Fruit fly (Drosophila melanogaster) S2 (cell line): Measurements from ENCODE around the gene CG1703.

Experiments used
- CG8478 ChIP-seq: fragments of >200 bp; optimal IDR thresholded peaks from 2 replicates; lab custom pipeline; 2018
- CTCF ChIP-seq, 2 experiments: fragments of >200 bp; optimal IDR thresholded peaks; 2 replicates each; lab custom pipeline; 2018

DNA sequence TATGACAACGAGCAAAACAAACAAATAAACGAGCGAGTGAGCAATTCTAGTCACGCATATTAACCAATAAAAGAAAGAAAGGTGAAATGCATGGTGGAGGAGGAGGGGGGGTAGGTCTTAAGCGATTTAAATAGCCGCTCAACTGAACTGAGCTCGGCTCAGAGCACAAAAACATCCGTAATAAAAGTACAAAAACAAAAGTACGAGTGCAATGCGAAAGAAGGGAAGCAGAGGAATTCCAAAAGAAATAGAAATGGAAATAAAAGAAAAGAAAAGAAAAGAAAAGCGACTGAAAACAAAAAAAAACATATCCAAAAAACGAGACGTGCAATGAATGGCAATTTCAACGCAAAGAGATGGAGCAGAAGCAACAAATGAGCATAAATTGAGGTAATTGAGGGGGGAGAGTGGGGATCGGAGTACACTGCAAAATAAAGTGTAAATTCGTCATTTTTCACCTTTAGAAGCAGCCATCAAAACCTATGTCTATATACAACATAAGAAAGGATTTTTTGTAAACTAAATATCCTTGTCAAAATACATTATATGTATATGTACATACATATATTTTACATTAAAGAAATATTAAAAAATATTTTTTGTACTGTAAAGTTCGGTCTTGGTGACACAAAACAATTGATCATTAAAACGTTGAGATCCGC, 46.6 kb downstream of the CG1703 start:
- no peak for TF ChIP-seq CG8478 (lab: Kevin White, UChicago)
- TF ChIP-seq CTCF (optimal IDR thresholded peaks at IDR 0.05; lab: Kevin White, UChicago) = no peak
